Worm (Caenorhabditis elegans) whole organism, young adult: ENCODE data around the gene F49C12.4.

Source experiments
- B0336.3 ChIP-seq: fragments of 200-800 bp; sonication (Bioruptor generic); IDR thresholded peaks from 2 replicates; pipeline ENCODE4 v1.3.6; 2022; ENCODE audit warnings: missing genetic modification characterization, missing compliant biosample characterization
- C06A6.2 ChIP-seq: fragments of 200-800 bp; sonication (Bioruptor generic); conservative IDR thresholded peaks from 2 replicates; pipeline ENCODE4 v1.3.6; 2022; ENCODE audit warnings: missing genetic modification characterization, missing compliant biosample characterization
- C17E4.6 ChIP-seq: fragments of 200-800 bp; sonication (Bioruptor generic); IDR thresholded peaks from 2 replicates; pipeline ENCODE4 v1.3.6; 2022; ENCODE audit warnings: missing genetic modification reagents, missing genetic modification characterization, missing compliant biosample characterization
- F49E8.2 ChIP-seq: sonication (generic microtip); optimal IDR thresholded peaks from 3 replicates; lab custom pipeline; 2017; ENCODE audit warnings: missing genetic modification characterization, mild to moderate bottlenecking, missing compliant biosample characterization, antibody characterized with exemption, moderate library complexity; ENCODE audit not compliant: insufficient read depth
- F57A8.1 ChIP-seq: fragments of 200-800 bp; sonication (Bioruptor generic); optimal IDR thresholded peaks from 2 replicates; lab custom pipeline; 2018; ENCODE audit warnings: mild to moderate bottlenecking, missing genetic modification characterization, moderate library complexity, missing compliant biosample characterization
- F57C9.4 ChIP-seq: sonication (generic microtip); optimal IDR thresholded peaks from 2 replicates; lab custom pipeline; 2017; ENCODE audit warnings: mild to moderate bottlenecking, missing genetic modification characterization, missing compliant biosample characterization
- T26A5.8 ChIP-seq: sonication (generic microtip); optimal IDR thresholded peaks from 2 replicates; lab custom pipeline; 2016; ENCODE audit warnings: missing genetic modification characterization, missing compliant biosample characterization
- Y56A3A.18 ChIP-seq: fragments of 200-800 bp; sonication (Bioruptor generic); IDR thresholded peaks from 2 replicates; pipeline ENCODE4 v1.3.6; 2022; ENCODE audit warnings: missing genetic modification reagents, missing genetic modification characterization, missing compliant biosample characterization
- ZK185.1 ChIP-seq: sonication (generic microtip); optimal IDR thresholded peaks from 2 replicates; lab custom pipeline; 2016; ENCODE audit warnings: mild to moderate bottlenecking, missing genetic modification characterization, missing compliant biosample characterization; ENCODE audit not compliant: poor library complexity, severe bottlenecking
- ama-1 ChIP-seq, 3 experiments: fragments of 150-350 bp in 1 of 3; sonication (generic microtip) in 2 of 3; optimal IDR thresholded peaks; 2 replicates each; lab custom pipeline; 2014 to 2018; ENCODE audit warnings: missing biosample characterization in 2 of 3, missing genetic modification characterization in 2 of 3, missing genetic modification reagents in 2 of 3
- aptf-2 ChIP-seq: fragments of 200-800 bp; sonication (Bioruptor generic); conservative IDR thresholded peaks from 2 replicates; pipeline ENCODE4 v1.3.6; 2022; ENCODE audit warnings: missing genetic modification reagents, missing genetic modification characterization, missing compliant biosample characterization
- attf-3 ChIP-seq: fragments of 200-800 bp; sonication (Bioruptor generic); conservative IDR thresholded peaks from 2 replicates; pipeline ENCODE4 v1.3.6; 2022; ENCODE audit warnings: missing genetic modification reagents, missing genetic modification characterization, missing compliant biosample characterization
- attf-6 ChIP-seq: fragments of 200-800 bp; sonication (Bioruptor generic); IDR thresholded peaks from 2 replicates; pipeline ENCODE4 v1.3.6; 2022; ENCODE audit warnings: missing genetic modification reagents, missing genetic modification characterization, missing compliant biosample characterization
- bed-2 ChIP-seq: fragments of 200-800 bp; sonication (Bioruptor generic); IDR thresholded peaks from 2 replicates; pipeline ENCODE4 v1.3.6; 2022; ENCODE audit warnings: missing genetic modification reagents, missing genetic modification characterization, missing compliant biosample characterization
- ccch-3 ChIP-seq: fragments of 200-800 bp; sonication (Bioruptor generic); optimal IDR thresholded peaks from 2 replicates; lab custom pipeline; 2018; ENCODE audit warnings: mild to moderate bottlenecking, missing genetic modification characterization, missing compliant biosample characterization
- cebp-2 ChIP-seq: fragments of 200-800 bp; sonication (Bioruptor generic); IDR thresholded peaks from 2 replicates; pipeline ENCODE4 v1.3.6; 2022; ENCODE audit warnings: missing genetic modification characterization, missing compliant biosample characterization
- ceh-100 ChIP-seq: fragments of 200-800 bp; sonication (Bioruptor generic); IDR thresholded peaks from 2 replicates; pipeline ENCODE4 v1.3.6; 2022; ENCODE audit warnings: missing genetic modification reagents, missing genetic modification characterization, missing compliant biosample characterization
- dpff-1 ChIP-seq: sonication (generic microtip); optimal IDR thresholded peaks from 2 replicates; lab custom pipeline; 2017; ENCODE audit warnings: mild to moderate bottlenecking, missing genetic modification characterization, missing compliant biosample characterization
- efl-1 ChIP-seq: fragments of 150-350 bp; optimal IDR thresholded peaks from 2 replicates; lab custom pipeline; 2014; ENCODE audit warnings: missing biosample characterization, missing genetic modification reagents, missing genetic modification characterization
- egl-18 ChIP-seq: fragments of 200-800 bp; sonication (Bioruptor generic); IDR thresholded peaks from 2 replicates; pipeline ENCODE4 v1.3.6; 2022; ENCODE audit warnings: missing genetic modification reagents, missing genetic modification characterization, missing compliant biosample characterization
- egrh-3 ChIP-seq: fragments of 200-800 bp; sonication (Bioruptor generic); IDR thresholded peaks from 2 replicates; pipeline ENCODE4 v1.3.6; 2022; ENCODE audit warnings: missing genetic modification reagents, missing genetic modification characterization, missing compliant biosample characterization
- ekl-4 ChIP-seq: fragments of 200-800 bp; sonication (Bioruptor generic); IDR thresholded peaks from 2 replicates; pipeline ENCODE4 v1.3.6; 2022; ENCODE audit warnings: missing genetic modification reagents, missing genetic modification characterization, missing compliant biosample characterization
- ets-4 ChIP-seq: fragments of 200-800 bp; sonication (Bioruptor generic); optimal IDR thresholded peaks from 2 replicates; lab custom pipeline; 2018; ENCODE audit warnings: mild to moderate bottlenecking, missing genetic modification characterization, missing compliant biosample characterization
- fkh-3 ChIP-seq: sonication (generic microtip); optimal IDR thresholded peaks from 2 replicates; lab custom pipeline; 2016; ENCODE audit warnings: mild to moderate bottlenecking, missing genetic modification characterization, missing compliant biosample characterization
- gei-17 ChIP-seq: fragments of 200-800 bp; sonication (Bioruptor generic); optimal IDR thresholded peaks from 2 replicates; lab custom pipeline; 2018; ENCODE audit warnings: mild to moderate bottlenecking, missing genetic modification characterization, missing compliant biosample characterization
- hlh-12 ChIP-seq: sonication (generic microtip); optimal IDR thresholded peaks from 2 replicates; lab custom pipeline; 2016; ENCODE audit warnings: missing genetic modification characterization, missing compliant biosample characterization
- hmg-1.2 ChIP-seq: fragments of 200-800 bp; sonication (Bioruptor generic); IDR thresholded peaks from 2 replicates; pipeline ENCODE4 v1.3.6; 2022; ENCODE audit warnings: missing genetic modification reagents, missing genetic modification characterization, missing compliant biosample characterization
- lin-40 ChIP-seq: sonication (generic microtip); optimal IDR thresholded peaks from 2 replicates; lab custom pipeline; 2016; ENCODE audit warnings: missing genetic modification characterization, mild to moderate bottlenecking, missing compliant biosample characterization, missing genotype, missing genetic modification reagents
- lin-54 ChIP-seq: fragments of 200-800 bp; sonication (Bioruptor generic); optimal IDR thresholded peaks from 2 replicates; lab custom pipeline; 2018; ENCODE audit warnings: mild to moderate bottlenecking, missing genetic modification characterization, missing compliant biosample characterization
- lsy-27 ChIP-seq: sonication (generic microtip); optimal IDR thresholded peaks from 2 replicates; lab custom pipeline; 2017; ENCODE audit warnings: missing genetic modification characterization, mild to moderate bottlenecking, missing compliant biosample characterization, antibody characterized with exemption, missing genotype, borderline replicate concordance; ENCODE audit not compliant: insufficient read depth
- madf-6 ChIP-seq: fragments of 200-800 bp; sonication (Bioruptor generic); IDR thresholded peaks from 2 replicates; pipeline ENCODE4 v1.3.6; 2022; ENCODE audit warnings: missing genetic modification reagents, missing genetic modification characterization, missing compliant biosample characterization
- mcd-1 ChIP-seq: fragments of 200-800 bp; sonication (Bioruptor generic); IDR thresholded peaks from 2 replicates; pipeline ENCODE4 v1.3.6; 2022; ENCODE audit warnings: missing genetic modification reagents, missing genetic modification characterization, missing compliant biosample characterization
- mel-28 ChIP-seq: sonication (generic microtip); optimal IDR thresholded peaks from 2 replicates; lab custom pipeline; 2016; ENCODE audit warnings: borderline replicate concordance, mild to moderate bottlenecking, missing genetic modification characterization, missing compliant biosample characterization
- mes-4 ChIP-seq: sonication (generic microtip); optimal IDR thresholded peaks from 2 replicates; lab custom pipeline; 2016; ENCODE audit warnings: missing genotype, missing genetic modification characterization, missing compliant biosample characterization
- mxl-1 ChIP-seq: sonication (generic microtip); optimal IDR thresholded peaks from 2 replicates; lab custom pipeline; 2016; ENCODE audit warnings: missing genetic modification characterization, missing compliant biosample characterization
- snpc-1.3 ChIP-seq: sonication (generic microtip); optimal IDR thresholded peaks from 2 replicates; lab custom pipeline; 2017; ENCODE audit warnings: missing genetic modification characterization, mild to moderate bottlenecking, missing compliant biosample characterization, antibody characterized with exemption, moderate library complexity, missing genotype, missing genetic modification reagents; ENCODE audit not compliant: insufficient read depth
- snpc-3.4 ChIP-seq: sonication (generic microtip); optimal IDR thresholded peaks from 2 replicates; lab custom pipeline; 2017; ENCODE audit warnings: missing genetic modification characterization, mild to moderate bottlenecking, missing compliant biosample characterization, antibody characterized with exemption, moderate library complexity, missing genotype, missing genetic modification reagents
- snpc-4 ChIP-seq, 5 experiments: fragments of 150-350 bp in 1 of 5; sonication (generic microtip) in 4 of 5; optimal IDR thresholded peaks; 2 replicates each; lab custom pipeline; 2014 to 2018; ENCODE audit warnings: missing genetic modification characterization in 5 of 5, missing biosample characterization in 3 of 5, antibody characterized with exemption in 2 of 5, mild to moderate bottlenecking in 2 of 5, missing compliant biosample characterization in 2 of 5, missing genotype in 2 of 5, moderate library complexity in 2 of 5, missing genetic modification reagents in 1 of 5
- ztf-22 ChIP-seq: fragments of 200-800 bp; sonication (Bioruptor generic); optimal IDR thresholded peaks from 2 replicates; lab custom pipeline; 2018; ENCODE audit warnings: mild to moderate bottlenecking, missing genetic modification characterization, moderate library complexity, missing compliant biosample characterization
- ztf-28 ChIP-seq: fragments of 200-800 bp; sonication (Bioruptor generic); IDR thresholded peaks from 2 replicates; pipeline ENCODE4 v1.3.6; 2022; ENCODE audit warnings: missing genetic modification reagents, missing genetic modification characterization, missing compliant biosample characterization
- ztf-3 ChIP-seq: fragments of 200-800 bp; sonication (Bioruptor generic); optimal IDR thresholded peaks from 2 replicates; lab custom pipeline; 2018; ENCODE audit warnings: mild to moderate bottlenecking, missing genetic modification characterization, missing compliant biosample characterization
- ztf-6 ChIP-seq: fragments of 200-800 bp; sonication (Bioruptor generic); IDR thresholded peaks from 2 replicates; pipeline ENCODE4 v1.3.6; 2022; ENCODE audit warnings: missing genetic modification reagents, missing genetic modification characterization, missing compliant biosample characterization

The F49C12.4 gene

ce11 chrIV:9260334-9260733 is 43.6 kb downstream of the F49C12.4 start:
- TF ChIP-seq hmg-1.2 (GFP tag; lab: Robert Waterston, UW) (peak; percentile 92), F49E8.2 (no peak), attf-3 (GFP tag; lab: Robert Waterston, UW) (peak; percentile 91), lin-40 (tag; lab: Kevin White, UChicago) (no peak)

- TF ChIP-seq ztf-22 = no peak
- TF ChIP-seq gei-17 = no peak
- no peak for TF ChIP-seq T26A5.8 (tag; lab: Kevin White, UChicago)
Measured at ce11 chrIV:9259687-9260086, 44.2 kb downstream of the F49C12.4 start, which contains the start of gene Y11D7A.10. Gene Y11D7A.10, minus strand, starts transcription at chrIV:9259768.

- no peak for TF ChIP-seq mxl-1 (tag; lab: Kevin White, UChicago)
- TF ChIP-seq efl-1 = no peak
- no peak for TF ChIP-seq ztf-6 (GFP tag; lab: Robert Waterston, UW)
- no peak for TF ChIP-seq ztf-28 (GFP tag; lab: Robert Waterston, UW)
- TF ChIP-seq mes-4 (tag; lab: Kevin White, UChicago) = no peak
- no peak for TF ChIP-seq ets-4 (GFP tag; lab: Kevin White, UChicago)
- no peak for TF ChIP-seq ceh-100 (GFP tag; lab: Robert Waterston, UW)
- no peak for TF ChIP-seq egrh-3 (GFP tag; lab: Robert Waterston, UW)
- 0 out of 2 replicates have a peak, but pooled peaks have one; percentile 21 for TF ChIP-seq attf-3 (GFP tag; lab: Robert Waterston, UW)
- TF ChIP-seq C06A6.2 (GFP tag; lab: Robert Waterston, UW) = no peak
- no peak for TF ChIP-seq snpc-1.3
- TF ChIP-seq ccch-3 = no peak
- TF ChIP-seq fkh-3 (tag; lab: Kevin White, UChicago) = no peak
- peak; percentile 24; the same call in 1 of the 2 replicates for TF ChIP-seq ekl-4 (GFP tag; lab: Robert Waterston, UW)
- TF ChIP-seq F57C9.4 (tag; lab: Kevin White, UChicago) = no peak
- no peak for TF ChIP-seq snpc-3.4
- TF ChIP-seq snpc-4 (GFP tag; optimal IDR thresholded peaks at IDR 0.05; lab: Kevin White, UChicago) = no peak
- peak in 1 of 4 experiments; percentile 11 for TF ChIP-seq snpc-4 (tag; optimal IDR thresholded peaks at IDR 0.05; lab: Kevin White, UChicago)
- TF ChIP-seq ama-1 (optimal IDR thresholded peaks at IDR 0.05; lab: Kevin White, UChicago) = peak; percentile 69
- TF ChIP-seq ama-1 (GFP tag; optimal IDR thresholded peaks at IDR 0.05; lab: Kevin White, UChicago) = no peak
- TF ChIP-seq ztf-3 = no peak
- TF ChIP-seq madf-6 (GFP tag; lab: Robert Waterston, UW) = 0 out of 2 replicates have a peak, but pooled peaks have one; percentile 21
- TF ChIP-seq cebp-2 (GFP tag; lab: Robert Waterston, UW) = no peak
- no peak for TF ChIP-seq aptf-2
- no peak for TF ChIP-seq attf-6 (GFP tag; lab: Robert Waterston, UW)
- TF ChIP-seq mcd-1 (GFP tag; lab: Robert Waterston, UW) = no peak
- TF ChIP-seq F57A8.1 (GFP tag; lab: Kevin White, UChicago) = no peak
- no peak for TF ChIP-seq Y56A3A.18 (GFP tag; lab: Robert Waterston, UW)
- TF ChIP-seq ZK185.1 (tag; lab: Kevin White, UChicago) = no peak
- no peak for TF ChIP-seq egl-18 (GFP tag; lab: Robert Waterston, UW)
- no peak for TF ChIP-seq bed-2 (GFP tag; lab: Robert Waterston, UW)
- no peak for TF ChIP-seq C17E4.6 (GFP tag; lab: Robert Waterston, UW)
- no peak; the same call in 1 of the 2 replicates for TF ChIP-seq B0336.3 (GFP tag; lab: Robert Waterston, UW)
- no peak for TF ChIP-seq lsy-27 (tag; lab: Kevin White, UChicago)
- no peak for TF ChIP-seq mel-28 (tag; lab: Kevin White, UChicago)
- TF ChIP-seq hlh-12 (tag; lab: Kevin White, UChicago) = no peak
- no peak for TF ChIP-seq lin-54
- TF ChIP-seq dpff-1 (tag; lab: Kevin White, UChicago) = no peak
Measured at ce11 chrIV:9258547-9258946, 45.3 kb downstream of the F49C12.4 start.
